Fruit fly (Drosophila melanogaster) whole organism, prepupa: ENCODE measurements around the gene LManII.

Experiments
- CG15336 ChIP-seq: fragments of 200-800 bp; sonication (Bioruptor generic); IDR thresholded peaks from 2 replicates; pipeline ENCODE4 v1.3.6; 2022; ENCODE audit warnings: missing biosample characterization, missing genetic modification characterization
- CG1621 ChIP-seq: fragments of 200-800 bp; sonication (Bioruptor generic); optimal IDR thresholded peaks from 3 replicates; lab custom pipeline; 2018; ENCODE audit warnings: missing biosample characterization, mild to moderate bottlenecking, missing genetic modification characterization
- CG4318 ChIP-seq: fragments of 200-800 bp; sonication (Bioruptor generic); optimal IDR thresholded peaks from 3 replicates; lab custom pipeline; 2017; ENCODE audit warnings: missing biosample characterization, mild to moderate bottlenecking, missing genetic modification characterization
- achi ChIP-seq: fragments of 200-800 bp; sonication (Bioruptor generic); optimal IDR thresholded peaks from 3 replicates; lab custom pipeline; 2016; ENCODE audit warnings: missing biosample characterization, missing genetic modification characterization
- acj6 ChIP-seq: fragments of 200-800 bp; sonication (Bioruptor generic); optimal IDR thresholded peaks from 3 replicates; lab custom pipeline; 2016; ENCODE audit warnings: missing biosample characterization, missing genetic modification characterization
- fkh ChIP-seq: fragments of 200-800 bp; sonication (Bioruptor generic); optimal IDR thresholded peaks from 3 replicates; lab custom pipeline; 2017; ENCODE audit warnings: missing biosample characterization, mild to moderate bottlenecking, missing genetic modification characterization, moderate library complexity

- no peak for TF ChIP-seq fkh
- TF ChIP-seq CG15336 (GFP tag; lab: Robert Waterston, UW), result no peak
- TF ChIP-seq achi, result no peak
- no peak for TF ChIP-seq acj6
- TF ChIP-seq CG4318 (GFP tag; lab: Kevin White, UChicago), result no peak
- no peak for TF ChIP-seq CG1621 (tag; lab: Kevin White, UChicago)
Measured at dm6 chr2L:10470211-10470610, 12.8 kb downstream of the LManII start.
